Fruit fly (Drosophila melanogaster): ENCODE results near the gene SmydA-8.

SmydA-8 gene

dm6 chrX:2208641-2209241 is 4.9 kb downstream of the SmydA-8 start (continued):
- TF ChIP-seq jumu (GFP tag; optimal IDR thresholded peaks at IDR 0.05) (no peak), bab2 (GFP tag; optimal IDR thresholded peaks at IDR 0.05) (no peak), CG3847 (GFP tag; IDR thresholded peaks at IDR 0.05) (0 out of 2 replicates have a peak, but pooled peaks have one; percentile 30), CG14860 (GFP tag; IDR thresholded peaks at IDR 0.05; ENCODE audit: partially characterized antibody) (no peak), CG6654 (GFP tag; optimal IDR thresholded peaks at IDR 0.05) (no peak), CG34376 (GFP tag; optimal IDR thresholded peaks at IDR 0.05) (no peak), Lhr (GFP tag; optimal IDR thresholded peaks at IDR 0.05) (no peak), CG8388 (GFP tag; optimal IDR thresholded peaks at IDR 0.05) (no peak), ro (GFP tag; IDR thresholded peaks at IDR 0.05) (no peak), Dref (GFP tag; IDR thresholded peaks at IDR 0.05) (no peak), Aef1 (GFP tag; IDR thresholded peaks at IDR 0.05) (peak; percentile 47; the same call in 2 of the 3 replicates), tx (GFP tag; optimal IDR thresholded peaks at IDR 0.05) (no peak), CG10565 (GFP tag; optimal IDR thresholded peaks at IDR 0.05) (no peak), Hr51 (GFP tag; optimal IDR thresholded peaks at IDR 0.05) (peak in 1 of 2 experiments; percentile 11), kni (GFP tag; optimal IDR thresholded peaks at IDR 0.05) (no peak), CG1603 (tag; optimal IDR thresholded peaks at IDR 0.05) (peak; percentile 18), CG13424 (tag; optimal IDR thresholded peaks at IDR 0.05) (peak; percentile 31), org-1 (GFP tag; optimal IDR thresholded peaks at IDR 0.05) (no peak), lola (GFP tag; optimal IDR thresholded peaks at IDR 0.05) (no peak), ssp (GFP tag; IDR thresholded peaks at IDR 0.05) (peak; percentile 35; the same call in 1 of the 2 replicates), Ets65A (GFP tag) (no peak), prd (optimal IDR thresholded peaks at IDR 0.05) (no peak), prd (GFP tag; IDR thresholded peaks at IDR 0.05) (peak; percentile 43; the same call in 1 of the 3 replicates), CG5180 (GFP tag; optimal IDR thresholded peaks at IDR 0.05) (no peak), yki (optimal IDR thresholded peaks at IDR 0.05) (no peak), disco-r (GFP tag; optimal IDR thresholded peaks at IDR 0.05) (no peak), CG4424 (GFP tag; optimal IDR thresholded peaks at IDR 0.05) (no peak), Side (GFP tag; optimal IDR thresholded peaks at IDR 0.05) (no peak), CG33557 (GFP tag; optimal IDR thresholded peaks at IDR 0.05) (no peak), CG9817 (tag; optimal IDR thresholded peaks at IDR 0.05) (peak; percentile 14), schlank (tag; optimal IDR thresholded peaks at IDR 0.05) (no peak), Dip2 (GFP tag; IDR thresholded peaks at IDR 0.05) (no peak), Mad (GFP tag; optimal IDR thresholded peaks at IDR 0.05) (no peak), trh (GFP tag; optimal IDR thresholded peaks at IDR 0.05) (no peak), jing (GFP tag; optimal IDR thresholded peaks at IDR 0.05) (no peak), CG4730 (GFP tag; IDR thresholded peaks at IDR 0.05) (no peak), CG11504 (tag; optimal IDR thresholded peaks at IDR 0.05) (peak; percentile 38), CG4282 (GFP tag; optimal IDR thresholded peaks at IDR 0.05) (no peak), NK7.1 (GFP tag; optimal IDR thresholded peaks at IDR 0.05) (no peak), fd102C (GFP tag; optimal IDR thresholded peaks at IDR 0.05) (no peak), eve (GFP tag; optimal IDR thresholded peaks at IDR 0.05) (no peak), CG14710 (tag; optimal IDR thresholded peaks at IDR 0.05) (no peak), CG17361 (GFP tag; IDR thresholded peaks at IDR 0.05) (0 out of 3 replicates have a peak, but pooled peaks have one; percentile 20), CG8944 (GFP tag; optimal IDR thresholded peaks at IDR 0.05) (no peak), cwo (GFP tag; optimal IDR thresholded peaks at IDR 0.05) (no peak), grau (tag; optimal IDR thresholded peaks at IDR 0.05) (peak; percentile 16), CG15011 (GFP tag; optimal IDR thresholded peaks at IDR 0.05) (no peak), gsb-n (tag; optimal IDR thresholded peaks at IDR 0.05) (no peak), Usf (GFP tag; optimal IDR thresholded peaks at IDR 0.05) (no peak), Rfx (GFP tag; IDR thresholded peaks at IDR 0.05) (peak; percentile 67), CG8281 (tag; optimal IDR thresholded peaks at IDR 0.05) (no peak)
